Worm (Caenorhabditis elegans): Measurements from ENCODE around the gene ilkp-1.

- TF ChIP-seq nhr-80 (tag; optimal IDR thresholded peaks at IDR 0.05) (no peak), F52B5.7 (tag; optimal IDR thresholded peaks at IDR 0.05) (no peak), Y53G8AR.9 (GFP tag; conservative IDR thresholded peaks at IDR 0.05) (no peak), sea-2 (GFP tag; IDR thresholded peaks at IDR 0.05) (no peak), attf-6 (GFP tag; IDR thresholded peaks at IDR 0.05) (no peak), lin-26 (GFP tag; IDR thresholded peaks at IDR 0.05) (no peak), Y95B8A.8 (GFP tag; IDR thresholded peaks at IDR 0.05) (no peak), let-607 (tag; optimal IDR thresholded peaks at IDR 0.05) (no peak)
Observed at ce11 chrII:11055223-11055622, 5.2 kb downstream of the ilkp-1 start, which contains the start of gene F45E10.2.

All from whole organism, young adult.